Fruit fly (Drosophila melanogaster) S2 (cell line): ENCODE measurements around the gene NimB2.

Source experiments
- CG8478 ChIP-seq: fragments of >200 bp; optimal IDR thresholded peaks from 2 replicates; lab custom pipeline; 2018
- CTCF ChIP-seq, 2 experiments: fragments of >200 bp; optimal IDR thresholded peaks; 2 replicates each; lab custom pipeline; 2018

- TF ChIP-seq CTCF (optimal IDR thresholded peaks at IDR 0.05; lab: Kevin White, UChicago) (no peak), CG8478 (lab: Kevin White, UChicago) (no peak)
Observed at dm6 chr2L:14001078-14001477, 34.3 kb upstream of the NimB2 start, which contains the start of gene rk.
